Fruit fly (Drosophila melanogaster): ENCODE data around the gene noc.
A peak's percentile ranks its signal among the peaks of the same experiment; 100 is the strongest.

The noc gene

DNA sequence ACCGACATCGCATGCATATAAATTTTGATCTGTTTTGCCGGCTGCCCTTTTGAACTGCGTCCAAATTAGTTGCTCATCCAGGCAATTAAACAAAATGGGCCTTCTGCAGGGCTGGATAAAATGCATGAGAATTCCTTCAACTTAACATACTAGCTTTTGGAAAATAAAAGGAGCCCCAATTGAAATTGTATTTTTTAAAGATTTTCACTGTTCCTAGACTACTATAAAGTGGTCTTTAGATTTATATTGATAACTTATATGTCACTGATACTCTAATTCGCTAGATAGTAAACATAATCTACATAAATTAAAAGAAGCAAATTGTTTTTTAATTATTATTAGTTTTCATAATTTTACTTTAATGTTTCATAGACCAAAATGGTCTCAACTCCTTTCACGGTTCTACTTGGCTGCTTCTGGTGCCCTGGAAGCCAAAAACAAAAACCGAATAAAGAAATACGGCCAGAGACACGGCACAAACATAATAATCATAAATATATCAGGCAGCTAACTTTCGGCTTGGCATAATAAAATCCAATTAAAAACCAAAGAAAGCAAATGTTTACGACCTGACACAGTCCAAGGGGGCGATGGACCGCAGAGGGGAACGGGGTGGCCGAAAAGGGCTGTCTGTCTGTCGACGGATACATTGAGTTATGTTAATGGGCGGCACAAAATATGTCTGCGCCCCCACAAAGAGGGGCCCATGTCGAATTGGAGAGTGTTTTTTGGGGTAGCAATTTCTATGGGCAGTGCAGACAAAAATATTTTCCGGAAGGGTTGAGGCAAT, 47.0 kb downstream of the noc start (continued):
- TF ChIP-seq Antp (GFP tag; optimal IDR thresholded peaks at IDR 0.05) = no peak
- TF ChIP-seq CG18599 (GFP tag; optimal IDR thresholded peaks at IDR 0.05) = no peak
- no peak for TF ChIP-seq CG34224 (GFP tag; IDR thresholded peaks at IDR 0.05; ENCODE audit: partially characterized antibody)
- no peak for TF ChIP-seq Adf1 (GFP tag; IDR thresholded peaks at IDR 0.05)
- no peak for TF ChIP-seq CG17912 (GFP tag; optimal IDR thresholded peaks at IDR 0.05)
- peak; percentile 35 for TF ChIP-seq CG17359 (tag; optimal IDR thresholded peaks at IDR 0.05)
- no peak for TF ChIP-seq CG4707 (GFP tag; optimal IDR thresholded peaks at IDR 0.05)
- peak; percentile 28 for TF ChIP-seq unpg (GFP tag; optimal IDR thresholded peaks at IDR 0.05)
- no peak for TF ChIP-seq Hsf (GFP tag; optimal IDR thresholded peaks at IDR 0.05)
- no peak for TF ChIP-seq sug (tag; optimal IDR thresholded peaks at IDR 0.05)
- peak; percentile 49 for TF ChIP-seq Blimp-1 (GFP tag; optimal IDR thresholded peaks at IDR 0.05)
- no peak for TF ChIP-seq D (optimal IDR thresholded peaks at IDR 0.05)
- TF ChIP-seq D (GFP tag; optimal IDR thresholded peaks at IDR 0.05) = peak; percentile 59
- TF ChIP-seq eyg (GFP tag; optimal IDR thresholded peaks at IDR 0.05) = no peak
- no peak; the same call in 1 of the 2 replicates for TF ChIP-seq ap (GFP tag; IDR thresholded peaks at IDR 0.05)
- TF ChIP-seq CG6254 (GFP tag; optimal IDR thresholded peaks at IDR 0.05) = peak; percentile 42
- no peak for TF ChIP-seq pnt (GFP tag; optimal IDR thresholded peaks at IDR 0.05)
- no peak for TF ChIP-seq CG32772 (GFP tag; IDR thresholded peaks at IDR 0.05)
- TF ChIP-seq Usf (GFP tag; optimal IDR thresholded peaks at IDR 0.05) = no peak
- TF ChIP-seq ssp (GFP tag; IDR thresholded peaks at IDR 0.05) = no peak
- no peak for TF ChIP-seq CG34422 (GFP tag; IDR thresholded peaks at IDR 0.05)
- TF ChIP-seq CG17612 (GFP tag; IDR thresholded peaks at IDR 0.05) = no peak
- TF ChIP-seq CG10959 (GFP tag; IDR thresholded peaks at IDR 0.05) = no peak
- no peak for TF ChIP-seq cg (GFP tag; optimal IDR thresholded peaks at IDR 0.05)
- no peak for TF ChIP-seq insv (GFP tag; optimal IDR thresholded peaks at IDR 0.05)
- no peak for TF ChIP-seq CG4404 (GFP tag; IDR thresholded peaks at IDR 0.05)
- no peak for TF ChIP-seq HLH4C (GFP tag; IDR thresholded peaks at IDR 0.05; ENCODE audit: partially characterized antibody)
- peak; percentile 24 for TF ChIP-seq Lhr (GFP tag; optimal IDR thresholded peaks at IDR 0.05)
- peak; percentile 64 for TF ChIP-seq dmrt99B (tag; optimal IDR thresholded peaks at IDR 0.05)
- no peak for TF ChIP-seq cad (GFP tag; optimal IDR thresholded peaks at IDR 0.05)
- no peak for TF ChIP-seq slbo (GFP tag; IDR thresholded peaks at IDR 0.05)
- TF ChIP-seq CG10209 (GFP tag; optimal IDR thresholded peaks at IDR 0.05) = no peak
- no peak for TF ChIP-seq Scr (GFP tag; IDR thresholded peaks at IDR 0.05; ENCODE audit: partially characterized antibody)
- no peak for TF ChIP-seq zen2 (GFP tag; IDR thresholded peaks at IDR 0.05; ENCODE audit: partially characterized antibody)
- TF ChIP-seq CG1792 (GFP tag; optimal IDR thresholded peaks at IDR 0.05) = no peak
- TF ChIP-seq Vsx1 (GFP tag; optimal IDR thresholded peaks at IDR 0.05) = peak; percentile 28
- no peak for TF ChIP-seq CG10654 (GFP tag; optimal IDR thresholded peaks at IDR 0.05)
- TF ChIP-seq row (GFP tag; IDR thresholded peaks at IDR 0.05) = no peak
- TF ChIP-seq Sry-β (GFP tag; optimal IDR thresholded peaks at IDR 0.05) = no peak
- no peak for TF ChIP-seq btn (GFP tag; optimal IDR thresholded peaks at IDR 0.05)
- TF ChIP-seq CG17361 (GFP tag; IDR thresholded peaks at IDR 0.05) = peak; percentile 79
- no peak for TF ChIP-seq Stat92E (GFP tag; optimal IDR thresholded peaks at IDR 0.05)
- no peak for TF ChIP-seq pum (GFP tag; optimal IDR thresholded peaks at IDR 0.05)
- no peak for TF ChIP-seq CG9609 (GFP tag; optimal IDR thresholded peaks at IDR 0.05)
- no peak for TF ChIP-seq Bdp1 (GFP tag; optimal IDR thresholded peaks at IDR 0.05)
- TF ChIP-seq gsb-n (tag; optimal IDR thresholded peaks at IDR 0.05) = peak; percentile 46
- no peak for TF ChIP-seq exex (tag; optimal IDR thresholded peaks at IDR 0.05)
- no peak for TF ChIP-seq CG30403 (GFP tag; optimal IDR thresholded peaks at IDR 0.05)
- no peak for TF ChIP-seq CG8765 (GFP tag; IDR thresholded peaks at IDR 0.05)
- no peak for TF ChIP-seq H2.0 (GFP tag; IDR thresholded peaks at IDR 0.05)

Measured in whole organism, embryonic.